Worm (Caenorhabditis elegans): ENCODE data around the gene Y81B9A.1.
"Not testable (repeated sequence)": the region's sequence is repeated elsewhere in the genome, so short reads cannot be mapped to it uniquely, and the experiment has no call there.

Y81B9A.1 gene

DNA sequence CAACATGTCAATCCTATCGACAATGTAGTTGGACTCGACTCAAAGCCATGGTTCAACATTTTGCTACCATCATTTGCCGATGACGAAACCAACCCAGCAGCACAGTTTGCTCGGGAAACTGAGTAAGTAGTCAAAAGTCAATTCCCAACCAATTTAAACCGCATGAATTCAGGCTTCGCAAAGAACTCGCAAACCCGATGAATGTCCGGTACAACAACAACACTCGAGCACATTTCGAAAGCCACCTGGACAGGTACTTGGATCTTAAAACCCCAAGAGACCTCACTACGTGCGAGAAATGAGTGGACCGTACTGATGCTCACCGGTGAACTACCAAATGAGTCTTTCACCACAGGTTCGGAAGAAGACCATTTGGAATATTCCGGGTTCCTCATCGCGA is 1.8 kb downstream of the Y81B9A.1 start:
- TF ChIP-seq flh-1 (GFP tag; optimal IDR thresholded peaks at IDR 0.05) = no peak
- no peak for TF ChIP-seq ces-1 (GFP tag; optimal IDR thresholded peaks at IDR 0.05)
- TF ChIP-seq hlh-1 (tag; optimal IDR thresholded peaks at IDR 0.05) = no peak
- TF ChIP-seq sptf-1 (tag; optimal IDR thresholded peaks at IDR 0.05) = no peak
- no peak for TF ChIP-seq unc-120 (tag; optimal IDR thresholded peaks at IDR 0.05; ENCODE audit: poor library complexity, severe bottlenecking)
- TF ChIP-seq M03D4.4 (tag; optimal IDR thresholded peaks at IDR 0.05) = no peak
- TF ChIP-seq nhr-12 (tag; optimal IDR thresholded peaks at IDR 0.05) = no peak
- TF ChIP-seq ceh-43 (GFP tag; optimal IDR thresholded peaks at IDR 0.05) = no peak
- TF ChIP-seq blmp-1 (tag; optimal IDR thresholded peaks at IDR 0.05) = no peak
- TF ChIP-seq sem-2 (GFP tag; optimal IDR thresholded peaks at IDR 0.05) = no peak
- no peak for TF ChIP-seq bed-3 (GFP tag; optimal IDR thresholded peaks at IDR 0.05)
- TF ChIP-seq mab-5 (tag; optimal IDR thresholded peaks at IDR 0.05) = no peak
- TF ChIP-seq drap-1 (GFP tag; optimal IDR thresholded peaks at IDR 0.05) = no peak
- no peak for TF ChIP-seq tbx-8 (GFP tag; optimal IDR thresholded peaks at IDR 0.05)

DNA sequence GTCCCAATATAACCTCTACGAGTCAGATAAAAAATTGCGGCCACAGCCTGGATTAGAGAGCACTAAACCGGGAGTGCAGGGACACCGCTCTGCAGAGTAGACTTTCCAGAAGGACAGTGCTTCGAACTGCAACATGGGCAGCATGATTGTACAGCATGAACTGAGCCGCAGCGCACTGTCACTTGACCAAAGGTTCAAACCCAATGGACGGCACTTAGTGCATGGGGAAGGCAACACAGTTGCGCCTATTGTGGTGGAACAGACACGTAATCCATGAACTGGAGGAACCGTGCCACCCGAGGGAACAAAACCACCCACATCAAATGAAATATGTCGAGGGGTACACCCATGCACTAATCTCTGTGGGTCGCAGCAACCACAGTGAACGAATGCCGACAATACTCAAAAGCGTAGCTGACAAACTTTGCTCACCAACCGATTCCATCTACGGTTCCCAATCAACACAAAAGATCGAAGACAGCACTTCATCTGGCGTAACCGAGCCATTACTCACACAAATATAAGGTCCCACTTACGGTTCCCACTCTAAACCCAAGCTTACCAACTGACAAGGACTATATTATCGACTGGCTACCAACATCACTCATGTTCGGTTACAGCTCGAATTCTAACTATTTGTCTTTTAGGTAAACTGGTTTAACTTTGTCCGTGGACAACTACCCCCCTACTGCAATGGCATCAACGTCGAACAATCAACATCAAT is 3.3 kb downstream of the Y81B9A.1 start:
- TF ChIP-seq unc-39 (tag; optimal IDR thresholded peaks at IDR 0.05) (no peak), snpc-4 (tag; optimal IDR thresholded peaks at IDR 0.05) (no peak), tbx-8 (GFP tag; optimal IDR thresholded peaks at IDR 0.05) (no peak), ces-1 (GFP tag; optimal IDR thresholded peaks at IDR 0.05) (no peak), elt-3 (tag; optimal IDR thresholded peaks at IDR 0.05) (no peak), mls-2 (tag; optimal IDR thresholded peaks at IDR 0.05) (no peak), pha-4 (tag; optimal IDR thresholded peaks at IDR 0.05) (no peak), cnd-1 (tag; optimal IDR thresholded peaks at IDR 0.05) (no peak), nhr-76 (tag; optimal IDR thresholded peaks at IDR 0.05) (no peak), M03D4.4 (tag; optimal IDR thresholded peaks at IDR 0.05) (no peak), ceh-43 (GFP tag; optimal IDR thresholded peaks at IDR 0.05) (no peak), hlh-1 (tag; optimal IDR thresholded peaks at IDR 0.05) (no peak), blmp-1 (tag; optimal IDR thresholded peaks at IDR 0.05) (no peak), nhr-12 (tag; optimal IDR thresholded peaks at IDR 0.05) (no peak), elt-1 (tag; optimal IDR thresholded peaks at IDR 0.05; ENCODE audit: borderline replicate concordance, insufficient read depth) (no peak), mab-5 (tag; optimal IDR thresholded peaks at IDR 0.05) (no peak), unc-120 (tag; optimal IDR thresholded peaks at IDR 0.05; ENCODE audit: poor library complexity, severe bottlenecking) (no peak), unc-62 (GFP tag; optimal IDR thresholded peaks at IDR 0.05) (no peak)

DNA sequence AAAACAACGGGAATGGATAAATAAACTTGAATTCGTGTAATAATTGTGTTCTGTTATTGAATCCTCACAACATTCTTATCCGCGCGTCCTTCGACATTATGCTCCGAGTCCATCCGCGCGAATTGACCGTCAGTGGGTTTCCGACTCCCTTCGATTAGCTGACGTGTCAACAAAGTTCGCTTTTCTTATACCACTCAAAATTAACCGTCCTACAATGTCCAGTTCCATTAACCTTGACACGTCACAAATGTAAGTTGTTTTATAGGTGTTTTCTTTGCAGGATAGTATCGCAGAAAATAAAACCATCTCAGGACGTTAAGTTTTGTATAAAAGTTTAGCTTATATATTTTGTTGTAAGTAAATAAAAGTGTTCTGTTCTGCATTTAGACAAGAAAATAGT is 11.2 kb downstream of the Y81B9A.1 start, which contains the start of gene crb-3:
Gene crb-3, plus strand, starts transcription at position 301 of the 400 bp plus-strand sequence.
- TF ChIP-seq blmp-1 (tag; optimal IDR thresholded peaks at IDR 0.05); sem-2 (GFP tag; optimal IDR thresholded peaks at IDR 0.05); sptf-1 (tag; optimal IDR thresholded peaks at IDR 0.05): not testable (repeated sequence)

DNA sequence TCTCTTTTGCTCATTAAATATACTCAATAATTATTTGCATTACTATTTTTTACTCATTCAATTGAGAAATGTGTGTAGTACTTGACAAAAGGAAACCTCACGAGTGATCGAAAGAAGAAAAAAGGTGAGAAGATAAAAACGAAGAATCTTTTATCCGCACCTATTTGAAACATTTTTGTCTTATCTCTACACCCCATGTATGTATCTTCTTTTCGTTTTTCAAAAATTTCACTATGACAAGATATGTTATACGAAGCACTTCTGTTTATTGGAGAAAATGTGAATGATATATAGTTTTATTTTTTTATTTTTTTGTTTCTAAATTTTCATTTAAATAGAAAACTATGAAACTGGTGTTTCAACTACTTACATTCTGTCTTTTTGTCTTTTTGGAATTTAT is 12.7 kb downstream of the Y81B9A.1 start:
- TF ChIP-seq hlh-1 (tag; optimal IDR thresholded peaks at IDR 0.05) (no peak), nhr-28 (tag; optimal IDR thresholded peaks at IDR 0.05) (no peak)

DNA sequence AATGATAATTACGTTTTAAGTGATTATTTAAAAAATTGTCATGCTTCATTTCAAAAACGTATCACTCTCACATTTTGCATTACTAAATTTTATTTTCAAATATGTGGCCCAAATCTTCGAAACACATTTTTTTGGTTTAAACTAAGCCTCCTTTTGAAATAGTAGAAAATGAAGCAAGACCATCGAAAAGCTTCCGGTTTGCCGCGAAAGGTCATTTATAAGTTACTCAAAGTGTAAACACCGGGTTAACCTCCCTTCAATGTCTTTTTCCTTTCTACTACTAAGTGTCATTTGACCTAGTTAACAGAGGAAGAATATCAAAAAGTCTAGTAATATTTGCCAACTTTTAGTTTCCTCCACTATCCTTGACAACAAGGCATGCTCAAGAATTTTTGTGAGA is 14.5 kb downstream of the Y81B9A.1 start:
- TF ChIP-seq sptf-1 (tag; optimal IDR thresholded peaks at IDR 0.05) (no peak), ceh-43 (GFP tag; optimal IDR thresholded peaks at IDR 0.05) (no peak), mep-1 (tag; optimal IDR thresholded peaks at IDR 0.05) (no peak), nhr-237 (tag; optimal IDR thresholded peaks at IDR 0.05) (no peak), mls-2 (tag; optimal IDR thresholded peaks at IDR 0.05) (no peak), unc-62 (GFP tag; optimal IDR thresholded peaks at IDR 0.05) (no peak)

DNA sequence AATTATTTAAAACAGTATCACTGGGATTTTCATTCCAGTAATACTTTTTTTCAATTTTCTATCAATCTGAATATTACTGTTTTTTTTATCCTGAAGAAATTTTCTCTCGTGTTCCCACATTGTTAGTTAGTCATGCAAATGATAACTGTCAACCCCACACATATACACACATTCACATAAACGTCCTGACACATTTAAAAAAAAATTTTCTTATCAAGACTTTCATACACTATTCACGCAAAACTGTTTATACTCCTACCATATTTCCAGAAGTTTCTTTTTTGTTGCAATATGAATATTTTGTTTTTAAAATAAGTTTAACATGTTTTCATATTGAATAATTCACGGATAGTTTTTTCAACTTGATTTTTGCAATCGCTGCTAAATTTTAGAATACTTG is 16.2 kb downstream of the Y81B9A.1 start:
- TF ChIP-seq mep-1 (tag; optimal IDR thresholded peaks at IDR 0.05) = no peak
- no peak for TF ChIP-seq blmp-1 (tag; optimal IDR thresholded peaks at IDR 0.05)
- no peak for TF ChIP-seq zip-8 (tag; optimal IDR thresholded peaks at IDR 0.05)
- TF ChIP-seq tbx-8 (GFP tag; optimal IDR thresholded peaks at IDR 0.05) = no peak
- TF ChIP-seq nhr-28 (tag; optimal IDR thresholded peaks at IDR 0.05) = no peak
- no peak for TF ChIP-seq nhr-76 (tag; optimal IDR thresholded peaks at IDR 0.05)
- TF ChIP-seq sem-2 (GFP tag; optimal IDR thresholded peaks at IDR 0.05) = no peak
- TF ChIP-seq drap-1 (GFP tag; optimal IDR thresholded peaks at IDR 0.05) = no peak
- TF ChIP-seq ztf-11 (tag; optimal IDR thresholded peaks at IDR 0.05) = no peak
- TF ChIP-seq ceh-83 (GFP tag; optimal IDR thresholded peaks at IDR 0.05) = no peak
- TF ChIP-seq sptf-1 (tag; optimal IDR thresholded peaks at IDR 0.05) = no peak
